Fruit fly (Drosophila melanogaster) whole organism, wandering third instar larva: ENCODE results near the gene Tdh.

Source experiments
- Abd-B ChIP-seq: fragments of >200 bp; optimal IDR thresholded peaks from 2 replicates; lab custom pipeline; 2017; ENCODE audit warnings: missing biosample characterization, missing genetic modification characterization
- CG32264 ChIP-seq: fragments of 200-800 bp; sonication (Bioruptor generic); optimal IDR thresholded peaks from 2 replicates; lab custom pipeline; 2016; ENCODE audit warnings: missing biosample characterization, missing genetic modification characterization
- Myc ChIP-seq: fragments of >200 bp; optimal IDR thresholded peaks from 2 replicates; lab custom pipeline; 2017
- h ChIP-seq: fragments of 200-800 bp; sonication (Bioruptor generic); optimal IDR thresholded peaks from 3 replicates; lab custom pipeline; 2016; ENCODE audit warnings: missing biosample characterization, mild to moderate bottlenecking, missing genetic modification characterization
- jim ChIP-seq: fragments of 175-275, 200-325 bp; sonication (Bioruptor generic); optimal IDR thresholded peaks from 2 replicates; lab custom pipeline; 2016; ENCODE audit warnings: missing biosample characterization, mild to moderate bottlenecking, missing genetic modification characterization
- lola ChIP-seq: fragments of >200 bp; optimal IDR thresholded peaks from 2 replicates; lab custom pipeline; 2017; ENCODE audit warnings: missing biosample characterization, missing genetic modification characterization
- psq ChIP-seq: fragments of 200-800 bp; sonication (Bioruptor generic); optimal IDR thresholded peaks from 3 replicates; lab custom pipeline; 2017; ENCODE audit warnings: missing biosample characterization, mild to moderate bottlenecking, missing genetic modification characterization, moderate library complexity
- sv ChIP-seq: fragments of 200-800 bp; sonication (Bioruptor generic); optimal IDR thresholded peaks from 3 replicates; lab custom pipeline; 2016; ENCODE audit warnings: missing biosample characterization, missing genetic modification characterization
- usp ChIP-seq: fragments of >200 bp; optimal IDR thresholded peaks from 2 replicates; lab custom pipeline; 2017; ENCODE audit warnings: missing biosample characterization, missing genetic modification characterization

DNA sequence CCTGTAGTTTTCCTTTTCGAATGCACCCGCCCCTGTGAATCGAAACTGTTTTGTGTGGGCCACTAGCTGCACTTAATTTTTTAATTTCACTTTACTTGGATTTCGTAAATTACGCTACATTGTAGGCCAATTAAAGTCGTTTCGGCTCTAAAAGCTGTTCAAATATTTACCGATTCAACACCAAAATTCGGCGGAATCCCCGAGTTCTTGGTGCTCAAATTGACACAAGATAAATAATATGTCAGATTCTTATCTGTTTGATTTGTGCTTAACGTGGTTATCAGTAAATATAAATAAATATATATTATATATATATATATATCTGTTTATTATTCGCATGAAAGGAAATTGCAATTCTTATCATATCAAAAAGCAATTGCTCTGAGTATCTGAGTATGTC is 18.8 kb upstream of the Tdh start:
- TF ChIP-seq Myc = no peak
- no peak for TF ChIP-seq usp (GFP tag; lab: Kevin White, UChicago)
- no peak for TF ChIP-seq Abd-B
- no peak for TF ChIP-seq jim (GFP tag; lab: Kevin White, UChicago)
- peak; percentile 67 for TF ChIP-seq h (GFP tag; lab: Kevin White, UChicago)
- TF ChIP-seq CG32264 (GFP tag; lab: Kevin White, UChicago) = no peak
- TF ChIP-seq sv (GFP tag; lab: Kevin White, UChicago) = no peak
- TF ChIP-seq lola (GFP tag; lab: Kevin White, UChicago) = no peak
- peak; percentile 32 for TF ChIP-seq psq (GFP tag; lab: Kevin White, UChicago)
